Worm (Caenorhabditis elegans) whole organism, young adult: ENCODE results near the gene zip-8.

Experiments used
- F10E7.11 ChIP-seq: sonication (generic microtip); optimal IDR thresholded peaks from 2 replicates; lab custom pipeline; 2017; ENCODE audit warnings: mild to moderate bottlenecking, missing genetic modification characterization, moderate library complexity, missing compliant biosample characterization
- athp-1 ChIP-seq: sonication (generic microtip); optimal IDR thresholded peaks from 2 replicates; lab custom pipeline; 2017; ENCODE audit warnings: mild to moderate bottlenecking, missing genetic modification characterization, missing compliant biosample characterization
- lin-26 ChIP-seq: fragments of 200-800 bp; sonication (Bioruptor generic); IDR thresholded peaks from 2 replicates; pipeline ENCODE4 v1.3.6; 2022; ENCODE audit warnings: missing genetic modification reagents, missing genetic modification characterization, missing compliant biosample characterization
- unc-130 ChIP-seq: sonication (generic microtip); optimal IDR thresholded peaks from 2 replicates; lab custom pipeline; 2016; ENCODE audit warnings: missing genetic modification reagents, missing genetic modification characterization, missing compliant biosample characterization

- TF ChIP-seq unc-130 (no peak), lin-26 (no peak), athp-1 (tag; lab: Kevin White, UChicago) (no peak), F10E7.11 (tag; lab: Kevin White, UChicago) (no peak)
Measured at ce11 chrIII:6449854-6450253, 28.9 kb upstream of the zip-8 start.
